Worm (Caenorhabditis elegans): ENCODE results near the gene K04B12.2.

DNA sequence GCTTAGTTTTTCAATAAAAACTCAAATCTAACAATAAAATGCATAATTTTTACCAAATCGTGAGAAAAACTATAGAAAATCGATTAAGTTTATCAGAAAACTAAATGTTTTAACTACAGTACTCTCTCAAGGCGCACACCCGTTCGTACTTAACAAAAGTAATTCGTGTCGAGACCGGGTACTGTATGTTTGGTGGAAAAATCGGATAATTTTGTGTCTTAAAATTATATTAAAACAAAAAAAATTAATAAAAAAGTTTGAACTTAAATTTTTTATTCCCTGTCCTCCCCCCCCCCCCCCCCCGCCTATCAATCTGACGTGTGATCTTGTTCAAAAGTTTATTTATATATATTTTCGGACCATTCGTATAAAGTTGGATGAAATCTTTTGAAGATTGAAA, 29.5 kb downstream of the K04B12.2 start, which contains the start of gene F26H11.4:
- TF ChIP-seq ama-1 (optimal IDR thresholded peaks at IDR 0.05) (no peak), hmbx-1 (tag; optimal IDR thresholded peaks at IDR 0.05) (no peak), scrt-1 (GFP tag; IDR thresholded peaks at IDR 0.05) (no peak), tra-4 (tag; optimal IDR thresholded peaks at IDR 0.05) (no peak)
